Fruit fly (Drosophila melanogaster): ENCODE measurements around the gene Dmtn.

DNA sequence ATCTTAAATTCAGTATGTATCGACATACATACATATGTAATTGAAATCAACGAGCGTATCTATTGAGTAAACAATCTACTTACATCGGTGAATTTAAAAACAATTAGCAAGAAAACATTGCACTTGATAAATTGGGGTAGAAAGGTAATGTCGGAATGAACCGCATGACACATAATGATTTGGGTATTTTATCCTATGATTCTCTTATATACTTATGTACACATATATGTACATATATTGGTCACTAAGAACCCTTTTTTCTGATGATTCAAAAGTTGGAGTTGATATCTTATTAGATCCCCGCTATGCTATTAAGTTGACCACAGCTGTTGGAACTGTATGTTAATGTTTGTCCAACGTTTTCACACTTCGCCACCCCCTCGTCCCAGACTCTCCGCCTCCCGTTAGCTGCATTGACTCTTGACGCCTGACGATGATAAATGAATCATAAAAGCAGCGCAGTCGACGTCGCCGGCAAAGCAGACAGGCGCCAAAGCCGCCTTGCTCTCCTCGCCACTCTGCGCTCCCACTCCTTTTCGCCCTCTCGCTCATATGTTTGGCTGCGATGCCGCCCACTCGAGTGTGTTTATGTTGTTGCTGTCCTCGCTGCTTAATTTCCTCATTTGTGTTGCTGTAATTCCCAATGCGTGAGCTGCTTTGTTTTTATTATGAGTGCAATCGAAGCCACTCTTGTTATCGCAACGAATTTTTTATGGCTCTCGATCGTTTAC is 52.6 kb downstream of the Dmtn start:
- TF ChIP-seq ttk (optimal IDR thresholded peaks at IDR 0.05) = no peak
- TF ChIP-seq psq (optimal IDR thresholded peaks at IDR 0.05) = no peak
